Fruit fly (Drosophila melanogaster): ENCODE data around the gene Ugt36A1.

The Ugt36A1 gene

DNA sequence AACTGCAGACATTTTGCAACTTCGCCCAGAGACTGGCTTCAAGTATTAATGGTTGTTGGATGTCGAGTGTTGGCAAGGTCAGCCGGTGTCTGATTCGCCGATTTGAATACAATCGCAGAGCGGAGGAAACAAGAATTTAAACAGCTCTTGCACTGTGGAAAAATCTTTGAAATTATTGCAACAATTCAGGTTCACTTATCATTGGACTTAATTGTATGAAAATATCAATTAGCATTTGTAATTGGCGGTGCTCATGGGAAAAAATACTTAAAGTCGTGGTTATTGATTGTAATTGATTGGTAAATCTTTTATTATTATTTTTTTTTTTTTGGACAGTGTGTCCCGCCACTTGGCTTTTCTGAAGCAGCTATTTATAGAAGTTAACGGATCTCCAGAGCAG, 10.6 kb downstream of the Ugt36A1 start (continued):
- TF ChIP-seq Mrtf (GFP tag; IDR thresholded peaks at IDR 0.05) (0 out of 3 replicates have a peak, but pooled peaks have one; percentile 25), Hsf (GFP tag; optimal IDR thresholded peaks at IDR 0.05) (no peak), zfh1 (GFP tag; IDR thresholded peaks at IDR 0.05) (peak; percentile 45; the same call in 1 of the 3 replicates), CG4360 (GFP tag; IDR thresholded peaks at IDR 0.05) (no peak), aop (GFP tag; IDR thresholded peaks at IDR 0.05) (no peak), Six4 (GFP tag; optimal IDR thresholded peaks at IDR 0.05) (no peak), Dip3 (GFP tag; optimal IDR thresholded peaks at IDR 0.05) (peak; percentile 40), CG2678 (tag; optimal IDR thresholded peaks at IDR 0.05) (peak; percentile 50), klu (GFP tag; IDR thresholded peaks at IDR 0.05) (peak; percentile 32; the same call in 1 of the 2 replicates), CG15514 (GFP tag; optimal IDR thresholded peaks at IDR 0.05) (peak; percentile 36), CG30431 (GFP tag; optimal IDR thresholded peaks at IDR 0.05) (no peak), CG7839 (tag; optimal IDR thresholded peaks at IDR 0.05) (peak; percentile 56), CG11247 (GFP tag; IDR thresholded peaks at IDR 0.05) (peak; percentile 40; the same call in 1 of the 2 replicates), CG14014 (GFP tag; IDR thresholded peaks at IDR 0.05) (peak; percentile 53; the same call in 1 of the 2 replicates), CG3281 (GFP tag; optimal IDR thresholded peaks at IDR 0.05) (peak; percentile 41), CG32772 (GFP tag; IDR thresholded peaks at IDR 0.05) (0 out of 2 replicates have a peak, but pooled peaks have one; percentile 8), Med (GFP tag) (peak; percentile 85), Xbp1 (GFP tag; optimal IDR thresholded peaks at IDR 0.05) (peak; percentile 4), Hr3 (GFP tag; optimal IDR thresholded peaks at IDR 0.05) (no peak), Blimp-1 (GFP tag; optimal IDR thresholded peaks at IDR 0.05) (peak; percentile 18), Fer3 (tag; optimal IDR thresholded peaks at IDR 0.05) (peak; percentile 43), gsb-n (tag; optimal IDR thresholded peaks at IDR 0.05) (no peak), Rfx (GFP tag; IDR thresholded peaks at IDR 0.05) (peak; percentile 82), CG3995 (GFP tag; optimal IDR thresholded peaks at IDR 0.05) (no peak), odd (GFP tag; optimal IDR thresholded peaks at IDR 0.05) (peak; percentile 38), pita (GFP tag; optimal IDR thresholded peaks at IDR 0.05) (no peak), CG11085 (GFP tag; IDR thresholded peaks at IDR 0.05) (peak; percentile 11; the same call in 1 of the 2 replicates), Meics (GFP tag; optimal IDR thresholded peaks at IDR 0.05) (peak; percentile 61), kay (GFP tag; optimal IDR thresholded peaks at IDR 0.05) (peak; percentile 25), CG8359 (GFP tag; optimal IDR thresholded peaks at IDR 0.05; ENCODE audit: borderline replicate concordance) (no peak), Ptx1 (GFP tag; IDR thresholded peaks at IDR 0.05) (peak; percentile 44; the same call in 1 of the 2 replicates), D (optimal IDR thresholded peaks at IDR 0.05) (no peak), D (GFP tag; optimal IDR thresholded peaks at IDR 0.05) (no peak), vnd (GFP tag; IDR thresholded peaks at IDR 0.05; ENCODE audit: partially characterized antibody) (no peak), CG9932 (GFP tag; IDR thresholded peaks at IDR 0.05) (peak; percentile 70), toy (GFP tag; IDR thresholded peaks at IDR 0.05) (peak; percentile 17; the same call in 1 of the 2 replicates), H15 (GFP tag; IDR thresholded peaks at IDR 0.05) (peak; percentile 48; the same call in 1 of the 3 replicates), Pdp1 (GFP tag; optimal IDR thresholded peaks at IDR 0.05) (peak; percentile 12 to 17), dysf (GFP tag; IDR thresholded peaks at IDR 0.05) (peak; percentile 72; the same call in 2 of the 3 replicates), grn (GFP tag; optimal IDR thresholded peaks at IDR 0.05) (no peak), NFAT (GFP tag; IDR thresholded peaks at IDR 0.05) (peak; percentile 54), MESR4 (GFP tag; optimal IDR thresholded peaks at IDR 0.05) (no peak), chm (GFP tag; IDR thresholded peaks at IDR 0.05) (no peak), D19B (GFP tag; optimal IDR thresholded peaks at IDR 0.05) (peak; percentile 38), HHEX (GFP tag; optimal IDR thresholded peaks at IDR 0.05) (peak; percentile 45), CG31441 (GFP tag; IDR thresholded peaks at IDR 0.05) (0 out of 2 replicates have a peak, but pooled peaks have one; percentile 23), pho (GFP tag; optimal IDR thresholded peaks at IDR 0.05) (peak; percentile 37), al (GFP tag; IDR thresholded peaks at IDR 0.05) (peak; percentile 65), CG7928 (GFP tag; optimal IDR thresholded peaks at IDR 0.05) (no peak), CG12659 (GFP tag; optimal IDR thresholded peaks at IDR 0.05) (no peak), CG6689 (GFP tag; IDR thresholded peaks at IDR 0.05) (peak; percentile 61)
